Fruit fly (Drosophila melanogaster) whole organism, wandering third instar larva: Measurements from ENCODE around the gene CG43402.

Source experiments
- N ChIP-seq: fragments of >200 bp; optimal IDR thresholded peaks from 2 replicates; lab custom pipeline; 2018; ENCODE audit warnings: missing biosample characterization, missing external identifiers, missing genetic modification characterization
- Rel ChIP-seq, 2 experiments: fragments of 200-800 bp; sonication (Bioruptor generic) in 1 of 2; optimal IDR thresholded peaks; 2 replicates in 1 of 2; 3 replicates in 1 of 2; lab custom pipeline; 2016 to 2019; ENCODE audit warnings: mild to moderate bottlenecking in 2 of 2, missing biosample characterization in 2 of 2, missing genetic modification characterization in 2 of 2, moderate library complexity in 1 of 2
- Vsx2 ChIP-seq: fragments of 200-300, 225-300 bp; sonication (Bioruptor generic); optimal IDR thresholded peaks from 2 replicates; lab custom pipeline; 2018; ENCODE audit warnings: missing biosample characterization, missing genetic modification characterization; ENCODE audit not compliant: partially characterized antibody
- dsf ChIP-seq: sonication (Bioruptor generic); optimal IDR thresholded peaks from 2 replicates; lab custom pipeline; 2016; ENCODE audit warnings: missing biosample characterization, missing genetic modification characterization, borderline replicate concordance
- h ChIP-seq: fragments of 200-800 bp; sonication (Bioruptor generic); optimal IDR thresholded peaks from 3 replicates; lab custom pipeline; 2016; ENCODE audit warnings: missing biosample characterization, mild to moderate bottlenecking, missing genetic modification characterization
- pan ChIP-seq: fragments of >200 bp; optimal IDR thresholded peaks from 2 replicates; lab custom pipeline; 2017
- psq ChIP-seq: fragments of 200-800 bp; sonication (Bioruptor generic); optimal IDR thresholded peaks from 3 replicates; lab custom pipeline; 2017; ENCODE audit warnings: missing biosample characterization, mild to moderate bottlenecking, missing genetic modification characterization, moderate library complexity
- rgr ChIP-seq: fragments of 200-800 bp; sonication (Bioruptor generic); optimal IDR thresholded peaks from 3 replicates; lab custom pipeline; 2016; ENCODE audit warnings: missing biosample characterization, mild to moderate bottlenecking, missing genetic modification characterization
- sage ChIP-seq: fragments of 200-800 bp; sonication (Bioruptor generic); optimal IDR thresholded peaks from 2 replicates; lab custom pipeline; 2016; ENCODE audit warnings: missing biosample characterization, mild to moderate bottlenecking, missing genetic modification characterization
- usp ChIP-seq: fragments of >200 bp; optimal IDR thresholded peaks from 2 replicates; lab custom pipeline; 2017; ENCODE audit warnings: missing biosample characterization, missing genetic modification characterization

dm6 chr2L:1399434-1399833, 43.0 kb upstream of the CG43402 start:
- TF ChIP-seq Vsx2 (no peak), pan (no peak), rgr (GFP tag; lab: Kevin White, UChicago) (no peak), h (no peak), psq (GFP tag; lab: Kevin White, UChicago) (no peak), Rel (GFP tag; optimal IDR thresholded peaks at IDR 0.05; lab: Kevin White, UChicago) (no peak), Rel (tag; optimal IDR thresholded peaks at IDR 0.05; lab: Kevin White, UChicago) (no peak), dsf (GFP tag; lab: Kevin White, UChicago) (no peak), usp (GFP tag; lab: Kevin White, UChicago) (no peak), sage (GFP tag; lab: Kevin White, UChicago) (no peak), N (GFP tag; lab: Kevin White, UChicago) (no peak)
